Worm (Caenorhabditis elegans): Measurements from ENCODE around the gene sel-13.

sel-13 gene

ce11 chrIII:4653374-4653773 lies 46.6 kb downstream of the sel-13 start:
- TF ChIP-seq unc-120 (tag; optimal IDR thresholded peaks at IDR 0.05; ENCODE audit: poor library complexity, severe bottlenecking) (no peak), zip-8 (tag; optimal IDR thresholded peaks at IDR 0.05) (no peak), sem-2 (GFP tag; optimal IDR thresholded peaks at IDR 0.05) (no peak), drap-1 (GFP tag; optimal IDR thresholded peaks at IDR 0.05) (no peak), tbx-8 (GFP tag; optimal IDR thresholded peaks at IDR 0.05) (no peak), lin-32 (GFP tag; optimal IDR thresholded peaks at IDR 0.05) (no peak), elt-3 (tag; optimal IDR thresholded peaks at IDR 0.05) (no peak), nhr-76 (tag; optimal IDR thresholded peaks at IDR 0.05) (no peak), mep-1 (tag; optimal IDR thresholded peaks at IDR 0.05) (no peak), unc-39 (tag; optimal IDR thresholded peaks at IDR 0.05) (no peak), lsy-2 (tag; optimal IDR thresholded peaks at IDR 0.05) (no peak), ham-2 (GFP tag; optimal IDR thresholded peaks at IDR 0.05) (no peak), nhr-28 (tag; optimal IDR thresholded peaks at IDR 0.05) (no peak), pha-4 (tag; optimal IDR thresholded peaks at IDR 0.05) (no peak), lin-13 (tag; optimal IDR thresholded peaks at IDR 0.05) (no peak)

ce11 chrIII:4649811-4650544 lies 50.0 kb downstream of the sel-13 start, which contains the start of gene ppm-2:
ppm-2 (plus strand) TSS chrIII:4650494.
- TF ChIP-seq bed-3 (GFP tag; optimal IDR thresholded peaks at IDR 0.05) (no peak), drap-1 (GFP tag; optimal IDR thresholded peaks at IDR 0.05) (no peak), mep-1 (tag; optimal IDR thresholded peaks at IDR 0.05) (no peak), cnd-1 (tag; optimal IDR thresholded peaks at IDR 0.05) (no peak), nhr-12 (tag; optimal IDR thresholded peaks at IDR 0.05) (no peak), zip-8 (tag; optimal IDR thresholded peaks at IDR 0.05) (no peak), unc-39 (tag; optimal IDR thresholded peaks at IDR 0.05) (no peak), lin-32 (GFP tag; optimal IDR thresholded peaks at IDR 0.05) (no peak), sem-2 (GFP tag; optimal IDR thresholded peaks at IDR 0.05) (no peak), tbx-8 (GFP tag; optimal IDR thresholded peaks at IDR 0.05) (no peak), ceh-83 (GFP tag; optimal IDR thresholded peaks at IDR 0.05) (no peak), sptf-1 (tag; optimal IDR thresholded peaks at IDR 0.05) (no peak), snpc-4 (tag; optimal IDR thresholded peaks at IDR 0.05) (no peak), ham-2 (GFP tag; optimal IDR thresholded peaks at IDR 0.05) (no peak), ceh-39 (tag; optimal IDR thresholded peaks at IDR 0.05) (no peak), nhr-237 (tag; optimal IDR thresholded peaks at IDR 0.05) (no peak), unc-62 (GFP tag; optimal IDR thresholded peaks at IDR 0.05) (no peak), mab-5 (tag; optimal IDR thresholded peaks at IDR 0.05) (no peak), ztf-11 (tag; optimal IDR thresholded peaks at IDR 0.05) (no peak), hlh-1 (tag; optimal IDR thresholded peaks at IDR 0.05) (no peak)
